Worm (Caenorhabditis elegans): ENCODE data around the gene mtpn-1.

mtpn-1 gene

DNA sequence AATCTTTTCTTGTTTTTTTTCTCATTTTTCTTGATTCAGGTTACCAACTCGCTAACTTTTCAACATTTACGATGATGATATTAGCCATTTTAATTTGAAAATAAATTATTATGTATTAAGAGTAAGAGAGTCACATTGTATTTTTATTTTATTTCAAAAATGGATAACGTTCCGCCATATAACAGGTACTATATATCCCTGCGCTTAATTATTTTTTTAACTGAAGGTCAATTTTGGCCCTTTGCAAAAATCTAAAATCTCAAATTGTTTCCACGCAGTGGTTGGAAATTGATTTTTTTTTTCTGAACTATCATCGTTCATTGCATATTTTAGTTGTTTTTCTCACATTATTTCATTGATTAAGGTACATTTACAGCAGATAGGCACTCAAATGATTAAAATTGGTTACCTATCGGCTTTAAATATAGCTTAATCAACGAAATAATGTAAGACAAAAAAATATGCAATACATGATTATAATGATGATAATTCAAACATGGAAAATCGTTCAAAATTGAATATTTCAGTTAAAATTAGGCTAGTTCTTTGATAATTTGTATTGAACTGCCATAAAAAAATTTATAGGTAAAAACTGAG is 42.5 kb upstream of the mtpn-1 start (continued):
- TF ChIP-seq elt-3 (tag; optimal IDR thresholded peaks at IDR 0.05), result no peak
- TF ChIP-seq nhr-10 (tag; optimal IDR thresholded peaks at IDR 0.05), result peak; percentile 91
- no peak for TF ChIP-seq unc-39 (tag; optimal IDR thresholded peaks at IDR 0.05)
- TF ChIP-seq nhr-129 (tag; optimal IDR thresholded peaks at IDR 0.05), result peak; percentile 85
- peak; percentile 53 for TF ChIP-seq mab-5 (tag; optimal IDR thresholded peaks at IDR 0.05)
- TF ChIP-seq ceh-16 (tag; optimal IDR thresholded peaks at IDR 0.05), result no peak
- peak; percentile 87 to 93 for TF ChIP-seq lsy-2 (tag; optimal IDR thresholded peaks at IDR 0.05)

- no peak for TF ChIP-seq ztf-1 (GFP tag; conservative IDR thresholded peaks at IDR 0.05)
- TF ChIP-seq elt-3 (tag; optimal IDR thresholded peaks at IDR 0.05), result no peak
- no peak for TF ChIP-seq ceh-16 (tag; optimal IDR thresholded peaks at IDR 0.05)
- TF ChIP-seq nhr-11 (tag; optimal IDR thresholded peaks at IDR 0.05), result no peak
- no peak for TF ChIP-seq mab-5 (tag; optimal IDR thresholded peaks at IDR 0.05)
- no peak for TF ChIP-seq nhr-77 (tag; optimal IDR thresholded peaks at IDR 0.05)
- no peak for TF ChIP-seq zag-1 (tag; optimal IDR thresholded peaks at IDR 0.05)
- TF ChIP-seq sma-9 (GFP tag; optimal IDR thresholded peaks at IDR 0.05), result no peak
- TF ChIP-seq sma-9 (tag; optimal IDR thresholded peaks at IDR 0.05), result no peak
- no peak for TF ChIP-seq nhr-10 (tag; optimal IDR thresholded peaks at IDR 0.05)
- TF ChIP-seq F13H6.1 (tag; optimal IDR thresholded peaks at IDR 0.05), result no peak
- no peak for TF ChIP-seq sem-4 (tag; optimal IDR thresholded peaks at IDR 0.05)
- TF ChIP-seq fos-1 (tag; optimal IDR thresholded peaks at IDR 0.05), result no peak
Observed at ce11 chrX:2365890-2366289, 41.4 kb upstream of the mtpn-1 start, which contains the start of gene T24D8.6. T24D8.6 (minus strand) TSS chrX:2365990.

DNA sequence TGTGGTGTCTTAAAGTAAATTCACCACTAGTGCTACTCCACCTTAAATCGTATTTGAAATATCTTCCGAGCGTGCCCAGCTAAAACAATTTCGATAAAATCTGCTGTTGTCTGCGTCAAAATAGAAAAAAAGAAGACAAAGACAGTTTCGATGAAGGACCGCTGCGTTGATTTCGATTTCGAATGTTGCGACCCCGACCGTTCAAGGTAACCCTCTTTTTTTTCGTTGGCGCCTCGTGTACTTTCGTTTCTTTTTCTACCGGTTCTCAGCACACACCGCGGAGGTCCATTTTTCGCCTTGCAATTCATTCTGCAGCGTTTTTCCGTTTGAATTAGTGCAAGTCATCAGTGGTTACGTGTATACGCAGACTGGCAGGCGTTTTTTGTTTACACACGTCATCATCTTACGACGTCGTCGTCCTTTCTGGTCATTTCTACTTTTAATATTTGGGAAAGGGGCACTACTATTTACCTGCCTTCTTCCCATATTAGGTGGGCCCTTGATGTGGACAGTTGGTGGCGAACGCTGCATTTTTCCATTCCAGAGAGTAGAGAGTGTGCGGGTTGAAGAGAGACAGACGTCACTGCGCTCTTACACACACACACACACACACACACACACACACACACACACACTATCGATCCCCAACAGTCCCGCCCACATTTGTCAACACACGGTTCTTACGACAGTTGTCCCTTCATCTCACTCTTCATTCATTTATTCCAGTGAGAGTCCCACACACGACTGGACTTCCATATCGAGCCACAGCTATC is 39.0 kb upstream of the mtpn-1 start:
- peak; percentile 83 for TF ChIP-seq nhr-25 (tag; optimal IDR thresholded peaks at IDR 0.05)
- TF ChIP-seq blmp-1 (tag; optimal IDR thresholded peaks at IDR 0.05; ENCODE audit: insufficient read depth), result peak; percentile 85
- TF ChIP-seq nhr-129 (tag; optimal IDR thresholded peaks at IDR 0.05), result peak; percentile 28
- peak; percentile 47 for TF ChIP-seq sma-9 (GFP tag; optimal IDR thresholded peaks at IDR 0.05)
- TF ChIP-seq sma-9 (tag; optimal IDR thresholded peaks at IDR 0.05), result no peak
- peak; percentile 43 for TF ChIP-seq F13H6.1 (tag; optimal IDR thresholded peaks at IDR 0.05)
- no peak for TF ChIP-seq sma-3 (GFP tag; optimal IDR thresholded peaks at IDR 0.05)

DNA sequence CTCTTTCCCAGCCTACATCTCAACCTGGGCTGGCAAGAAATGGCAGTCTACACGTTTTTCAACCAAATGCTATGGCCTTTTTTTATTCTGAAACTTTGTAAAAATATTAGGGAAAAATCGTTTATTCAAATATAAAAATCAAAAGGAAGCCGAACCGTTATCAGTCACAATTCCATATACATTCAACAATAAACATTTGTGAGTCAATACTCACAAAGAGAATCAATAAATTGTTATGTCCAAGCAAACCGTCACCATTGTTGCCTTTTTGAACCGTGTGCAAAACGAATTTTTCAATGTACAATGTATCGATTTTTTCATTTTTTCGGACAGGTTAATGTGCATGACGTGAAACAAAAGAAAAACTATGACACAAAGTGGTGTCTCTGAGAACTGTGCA is 38.2 kb upstream of the mtpn-1 start:
- TF ChIP-seq nhr-6 (tag; optimal IDR thresholded peaks at IDR 0.05) (no peak), fos-1 (tag; optimal IDR thresholded peaks at IDR 0.05) (peak; percentile 28)

DNA sequence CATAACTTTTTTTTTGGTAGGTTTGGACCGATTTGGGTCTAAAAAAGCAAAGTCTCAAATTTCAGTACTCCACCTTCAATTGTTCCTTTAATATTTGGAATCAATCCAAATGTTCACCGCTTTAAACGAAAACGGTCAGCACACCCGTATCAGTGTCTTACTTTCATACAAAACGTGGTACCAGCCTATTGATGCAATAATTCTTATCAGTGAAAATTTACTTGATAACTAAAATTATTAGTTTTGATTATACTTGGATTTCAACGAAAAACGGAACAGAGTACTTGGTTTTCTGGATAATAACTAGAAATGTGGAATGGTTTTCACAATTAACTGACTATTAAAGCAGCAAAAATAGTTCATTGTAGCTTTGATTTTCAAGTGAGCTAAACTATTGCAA is 36.6 kb upstream of the mtpn-1 start:
- TF ChIP-seq crh-2 (tag; optimal IDR thresholded peaks at IDR 0.05) (peak; percentile 61), lin-13 (GFP tag; optimal IDR thresholded peaks at IDR 0.05) (no peak), fos-1 (tag; optimal IDR thresholded peaks at IDR 0.05) (peak; percentile 77)

ce11 chrX:2372134-2372533 is 35.1 kb upstream of the mtpn-1 start:
- TF ChIP-seq lin-11 (tag; optimal IDR thresholded peaks at IDR 0.05) (no peak), fos-1 (tag; optimal IDR thresholded peaks at IDR 0.05) (peak; percentile 45), Y55F3AM.14 (GFP tag; optimal IDR thresholded peaks at IDR 0.05) (no peak), mab-5 (tag; optimal IDR thresholded peaks at IDR 0.05) (no peak), sma-9 (GFP tag; optimal IDR thresholded peaks at IDR 0.05) (no peak), sma-9 (tag; optimal IDR thresholded peaks at IDR 0.05) (no peak), ceh-16 (tag; optimal IDR thresholded peaks at IDR 0.05) (no peak), sem-4 (tag; optimal IDR thresholded peaks at IDR 0.05) (no peak), crh-2 (tag; optimal IDR thresholded peaks at IDR 0.05) (peak; percentile 7), gmeb-1 (tag; optimal IDR thresholded peaks at IDR 0.05) (peak; percentile 10), nhr-6 (tag; optimal IDR thresholded peaks at IDR 0.05) (no peak), nhr-129 (tag; optimal IDR thresholded peaks at IDR 0.05) (peak; percentile 17)

- TF ChIP-seq nhr-6 (tag; optimal IDR thresholded peaks at IDR 0.05), result no peak
- no peak for TF ChIP-seq Y55F3AM.14 (GFP tag; optimal IDR thresholded peaks at IDR 0.05)
- TF ChIP-seq nhr-11 (tag; optimal IDR thresholded peaks at IDR 0.05), result no peak
- no peak for TF ChIP-seq nhr-10 (tag; optimal IDR thresholded peaks at IDR 0.05)
- peak; percentile 48 for TF ChIP-seq blmp-1 (tag; optimal IDR thresholded peaks at IDR 0.05; ENCODE audit: insufficient read depth)
- no peak for TF ChIP-seq ceh-82 (tag; optimal IDR thresholded peaks at IDR 0.05)
Observed at ce11 chrX:2375300-2376035, 31.8 kb upstream of the mtpn-1 start, which contains the start of gene F47G3.3. F47G3.3 (plus strand) TSS chrX:2375985.

All from whole organism, L2 larva.